Worm (Caenorhabditis elegans): ENCODE data around the gene F21C10.19.

The F21C10.19 gene

DNA sequence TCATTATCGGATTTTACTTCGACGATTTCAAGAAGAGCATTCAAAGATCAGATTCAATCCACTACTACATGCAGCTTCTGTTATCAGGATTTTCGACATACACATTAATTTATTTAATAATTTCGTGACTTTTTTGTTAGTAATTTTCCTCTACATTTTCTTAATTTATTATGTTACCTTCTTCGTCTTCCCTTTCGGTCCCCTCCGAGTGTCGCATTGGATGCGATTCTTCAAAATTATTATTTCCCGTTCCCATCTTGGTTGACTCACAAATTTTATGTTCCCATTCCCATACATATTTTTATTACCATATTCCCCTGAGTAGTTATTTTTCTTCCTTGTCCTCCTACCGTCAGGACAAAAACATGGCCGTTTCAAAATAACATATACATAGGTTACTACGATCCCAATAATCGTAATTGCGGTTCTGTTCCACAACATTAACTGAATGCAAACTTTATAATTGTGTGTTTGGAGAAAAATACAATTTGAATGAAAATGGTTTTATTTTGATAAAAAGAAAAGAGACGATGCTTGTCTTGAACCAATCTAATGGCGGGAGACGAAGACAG lies 28.4 kb downstream of the F21C10.19 start:
- TF ChIP-seq nhr-90 (tag; optimal IDR thresholded peaks at IDR 0.05; ENCODE audit: poor library complexity), result peak; percentile 7
- peak; percentile 60 for TF ChIP-seq aly-2 (tag; optimal IDR thresholded peaks at IDR 0.05)
- peak; percentile 25 for TF ChIP-seq nhr-71 (tag; optimal IDR thresholded peaks at IDR 0.05)
- peak; percentile 59 for TF ChIP-seq nhr-85 (tag)

DNA sequence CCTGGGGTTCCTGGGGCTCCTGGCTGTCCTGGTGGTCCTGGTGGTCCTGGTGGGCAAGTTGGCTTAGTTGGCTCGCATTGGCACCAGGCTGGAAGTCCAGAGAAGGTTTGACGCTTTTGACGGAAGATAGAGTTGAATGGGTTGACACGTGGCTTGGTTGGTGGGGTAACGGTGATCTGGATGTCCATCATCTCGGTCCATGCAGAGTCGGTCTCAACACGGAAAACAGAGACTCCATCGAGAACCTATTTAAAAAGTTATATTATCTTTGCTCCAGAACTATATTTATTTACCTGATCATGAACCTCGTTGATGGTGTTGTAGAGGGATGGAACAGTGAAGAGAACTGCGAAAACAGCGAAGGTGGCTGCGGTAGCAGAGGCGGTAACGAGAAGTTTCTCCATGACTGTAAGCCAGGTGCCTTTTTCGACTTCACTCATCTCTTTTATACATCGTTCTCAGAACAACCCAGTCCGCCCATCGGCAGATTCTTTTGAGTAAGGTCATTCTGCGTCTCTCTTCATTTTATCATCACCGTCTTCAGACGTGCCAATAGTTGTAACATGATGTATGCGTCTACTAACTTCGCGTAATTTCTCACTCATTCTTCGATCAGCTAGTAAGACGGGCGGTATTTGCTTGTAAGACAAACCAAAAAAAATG lies 29.5 kb downstream of the F21C10.19 start, which contains the start of gene col-144:
col-144 (minus strand) TSS at position 419 of the 663 bp plus-strand sequence.
- TF ChIP-seq lin-39 (tag; optimal IDR thresholded peaks at IDR 0.05) (no peak), ama-1 (optimal IDR thresholded peaks at IDR 0.05) (peak; percentile 13), blmp-1 (tag; optimal IDR thresholded peaks at IDR 0.05) (peak; percentile 38), efl-1 (optimal IDR thresholded peaks at IDR 0.05) (no peak), efl-1 (GFP tag; optimal IDR thresholded peaks at IDR 0.05 in 1 of 2) (peak in 1 of 2 experiments; percentile 82), lin-35 (GFP tag; optimal IDR thresholded peaks at IDR 0.05) (peak in 1 of 2 experiments; percentile 26), nhr-85 (tag) (peak; percentile 93), nhr-71 (tag; optimal IDR thresholded peaks at IDR 0.05) (peak; percentile 55), nhr-20 (tag; optimal IDR thresholded peaks at IDR 0.05) (peak; percentile 64), snu-23 (GFP tag; optimal IDR thresholded peaks at IDR 0.05) (peak; percentile 59), pqm-1 (tag; optimal IDR thresholded peaks at IDR 0.05) (no peak), nhr-19 (GFP tag; conservative IDR thresholded peaks at IDR 0.05) (peak; percentile 39; the same call in 1 of the 2 replicates), C04F5.9 (tag; optimal IDR thresholded peaks at IDR 0.05) (no peak), mdl-1 (tag; optimal IDR thresholded peaks at IDR 0.05) (no peak), nhr-84 (tag; optimal IDR thresholded peaks at IDR 0.05) (no peak), elt-3 (tag; optimal IDR thresholded peaks at IDR 0.05) (peak in 2 of 6 experiments; percentile 36 to 39), lin-14 (GFP tag; optimal IDR thresholded peaks at IDR 0.05) (peak; percentile 68)

ce11 chrV:9162118-9162729 lies 31.4 kb downstream of the F21C10.19 start:
- no peak for TF ChIP-seq mab-9 (GFP tag; IDR thresholded peaks at IDR 0.05)
- TF ChIP-seq fkh-4 (tag; optimal IDR thresholded peaks at IDR 0.05; ENCODE audit: borderline replicate concordance), result no peak
- no peak for TF ChIP-seq unc-62 (GFP tag; optimal IDR thresholded peaks at IDR 0.05)
- no peak for TF ChIP-seq nhr-19 (GFP tag; conservative IDR thresholded peaks at IDR 0.05)
- no peak for TF ChIP-seq hpl-2 (GFP tag; optimal IDR thresholded peaks at IDR 0.05)
- TF ChIP-seq fkh-10 (GFP tag; optimal IDR thresholded peaks at IDR 0.05), result no peak
- no peak for TF ChIP-seq egl-13 (tag; optimal IDR thresholded peaks at IDR 0.05)
- TF ChIP-seq lsy-2 (tag; optimal IDR thresholded peaks at IDR 0.05), result no peak
- TF ChIP-seq C34B4.2 (tag; optimal IDR thresholded peaks at IDR 0.05), result no peak
- TF ChIP-seq unc-30 (tag; optimal IDR thresholded peaks at IDR 0.05), result no peak
- no peak for TF ChIP-seq nhr-11 (tag; optimal IDR thresholded peaks at IDR 0.05)

DNA sequence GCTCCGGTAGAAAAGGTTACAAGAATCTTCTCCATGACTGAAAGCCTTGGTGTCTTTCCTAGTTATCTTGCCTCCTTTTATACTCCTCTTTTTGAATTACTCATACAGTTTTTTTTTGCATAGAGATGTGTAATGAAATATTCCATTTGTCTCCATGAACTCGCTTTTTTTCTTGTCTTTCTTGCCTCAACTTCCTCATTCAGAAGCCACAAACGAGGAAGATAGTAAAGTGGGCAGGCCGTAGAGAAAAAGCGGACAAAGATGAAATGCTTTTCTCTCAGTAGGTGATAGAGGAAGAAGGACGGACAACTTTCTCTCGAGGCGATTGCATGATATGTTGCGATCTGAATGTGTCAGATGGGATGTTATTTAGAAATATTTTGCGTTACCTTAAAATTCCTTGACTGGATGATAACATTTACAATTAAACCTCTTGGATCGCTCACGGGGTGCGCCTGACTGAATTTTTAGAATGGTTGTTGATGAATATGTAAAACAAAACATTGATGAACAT lies 32.1 kb downstream of the F21C10.19 start, which contains the start of gene col-145:
col-145 (minus strand) TSS at position 51 of the 514 bp plus-strand sequence.
- peak; percentile 86 for TF ChIP-seq blmp-1 (tag; optimal IDR thresholded peaks at IDR 0.05)
- TF ChIP-seq lin-14 (GFP tag; optimal IDR thresholded peaks at IDR 0.05), result peak; percentile 39
- peak; percentile 5 for TF ChIP-seq nhr-85 (tag)
- TF ChIP-seq efl-3 (GFP tag; optimal IDR thresholded peaks at IDR 0.05), result no peak
- peak; percentile 1 for TF ChIP-seq snu-23 (GFP tag; optimal IDR thresholded peaks at IDR 0.05)
- peak in 1 of 6 experiments; percentile 6 for TF ChIP-seq elt-3 (tag; optimal IDR thresholded peaks at IDR 0.05)
- no peak for TF ChIP-seq nhr-71 (tag; optimal IDR thresholded peaks at IDR 0.05)

ce11 chrV:9163897-9164296 lies 33.0 kb downstream of the F21C10.19 start:
- TF ChIP-seq C34B4.2 (tag; optimal IDR thresholded peaks at IDR 0.05) (no peak), nhr-47 (tag; optimal IDR thresholded peaks at IDR 0.05) (peak; percentile 21), ztf-11 (tag; optimal IDR thresholded peaks at IDR 0.05) (no peak), egl-13 (tag; optimal IDR thresholded peaks at IDR 0.05) (no peak), aly-2 (tag; optimal IDR thresholded peaks at IDR 0.05) (peak; percentile 54), efl-3 (GFP tag; optimal IDR thresholded peaks at IDR 0.05) (no peak), rnt-1 (tag; optimal IDR thresholded peaks at IDR 0.05) (no peak), nhr-71 (tag; optimal IDR thresholded peaks at IDR 0.05) (peak; percentile 50), nhr-84 (tag; optimal IDR thresholded peaks at IDR 0.05) (no peak), pqm-1 (tag; optimal IDR thresholded peaks at IDR 0.05) (no peak), jun-1 (tag; optimal IDR thresholded peaks at IDR 0.05) (peak; percentile 42), hpl-2 (GFP tag; optimal IDR thresholded peaks at IDR 0.05) (no peak), efl-1 (optimal IDR thresholded peaks at IDR 0.05) (peak in 1 of 2 experiments; percentile 11), efl-1 (GFP tag; optimal IDR thresholded peaks at IDR 0.05 in 1 of 2) (no peak), nhr-85 (tag) (peak; percentile 70), ama-1 (optimal IDR thresholded peaks at IDR 0.05) (peak; percentile 73), isw-1 (GFP tag; IDR thresholded peaks at IDR 0.05) (no peak), unc-30 (tag; optimal IDR thresholded peaks at IDR 0.05) (no peak), ceh-8 (GFP tag; optimal IDR thresholded peaks at IDR 0.05) (no peak), ceh-88 (GFP tag; IDR thresholded peaks at IDR 0.05) (no peak), unc-86 (tag; optimal IDR thresholded peaks at IDR 0.05) (no peak), nhr-19 (GFP tag; conservative IDR thresholded peaks at IDR 0.05) (0 out of 2 replicates have a peak, but pooled peaks have one; percentile 5), grh-1 (GFP tag; IDR thresholded peaks at IDR 0.05) (no peak)

All from whole organism, L1 larva.